Worm (Caenorhabditis elegans): ENCODE data around the gene fpn-1.2.

DNA sequence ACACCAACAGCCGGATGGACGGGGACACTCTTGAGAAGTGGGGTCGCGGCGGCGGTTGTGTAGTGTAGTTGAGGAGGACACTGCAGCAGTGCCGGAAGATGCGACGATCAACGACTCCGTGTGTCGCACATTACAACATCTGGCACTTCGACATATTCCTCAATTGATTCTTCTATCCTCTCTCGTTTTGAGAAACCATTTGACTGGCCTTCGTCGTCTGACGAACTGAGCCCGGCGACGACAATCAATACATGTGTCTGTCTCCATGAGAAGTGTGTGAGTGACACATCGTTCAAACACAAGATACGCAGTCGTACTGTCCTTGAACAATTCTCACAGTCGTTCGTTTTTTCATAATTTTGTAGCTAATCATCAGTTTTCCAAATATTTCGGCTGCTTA lies 8.1 kb upstream of the fpn-1.2 start:
- no peak for TF ChIP-seq nhr-237 (tag; optimal IDR thresholded peaks at IDR 0.05)
- no peak for TF ChIP-seq nhr-12 (tag; optimal IDR thresholded peaks at IDR 0.05)
